Worm (Caenorhabditis elegans) whole organism, midembryonic: ENCODE data around the gene pqn-2.

Experiments
- T22C8.4 ChIP-seq: fragments of 200-800 bp; sonication (Bioruptor generic); IDR thresholded peaks from 2 replicates; pipeline ENCODE4 v1.3.6; 2022; ENCODE audit warnings: missing genetic modification characterization, missing compliant biosample characterization
- cog-1 ChIP-seq: sonication (generic microtip); optimal IDR thresholded peaks from 2 replicates; lab custom pipeline; 2016; ENCODE audit warnings: missing genetic modification characterization, missing compliant biosample characterization
- flt-1 ChIP-seq: fragments of 200-800 bp; sonication (Bioruptor generic); IDR thresholded peaks from 2 replicates; pipeline ENCODE4 v1.3.6; 2022; ENCODE audit warnings: missing genetic modification characterization, missing compliant biosample characterization
- klf-2 ChIP-seq: fragments of 200-800 bp; sonication (Bioruptor generic); conservative IDR thresholded peaks from 2 replicates; pipeline ENCODE4 v1.3.6; 2022; ENCODE audit warnings: missing genetic modification reagents, missing genetic modification characterization, missing compliant biosample characterization
- med-1 ChIP-seq: sonication (generic microtip); optimal IDR thresholded peaks from 2 replicates; lab custom pipeline; 2017; ENCODE audit warnings: missing genetic modification characterization, mild to moderate bottlenecking, missing compliant biosample characterization, antibody characterized with exemption, missing genetic modification reagents; ENCODE audit not compliant: insufficient read depth
- ref-1 ChIP-seq: fragments of 200-800 bp; sonication (Bioruptor generic); conservative IDR thresholded peaks from 2 replicates; pipeline ENCODE4 v1.3.6; 2022; ENCODE audit warnings: missing genetic modification reagents, missing genetic modification characterization, missing compliant biosample characterization
- tab-1 ChIP-seq: fragments of 200-800 bp; sonication (Bioruptor generic); IDR thresholded peaks from 2 replicates; pipeline ENCODE4 v1.3.6; 2022; ENCODE audit warnings: missing genetic modification characterization, missing compliant biosample characterization
- ztf-23 ChIP-seq: fragments of 200-800 bp; sonication (Bioruptor generic); IDR thresholded peaks from 2 replicates; pipeline ENCODE4 v1.3.6; 2022; ENCODE audit warnings: missing genetic modification reagents, missing genetic modification characterization, missing compliant biosample characterization
- ztf-29 ChIP-seq: fragments of 200-800 bp; sonication (Bioruptor generic); IDR thresholded peaks from 2 replicates; pipeline ENCODE4 v1.3.6; 2022; ENCODE audit warnings: missing genetic modification reagents, missing genetic modification characterization, missing compliant biosample characterization

ce11 chrV:10393708-10394107, 11.5 kb downstream of the pqn-2 start:
- TF ChIP-seq klf-2 (no peak), ztf-23 (GFP tag; lab: Robert Waterston, UW) (no peak), cog-1 (tag; lab: Kevin White, UChicago) (no peak), ref-1 (GFP tag; lab: Robert Waterston, UW) (no peak), ztf-29 (GFP tag; lab: Robert Waterston, UW) (no peak), tab-1 (GFP tag; lab: Robert Waterston, UW) (no peak), flt-1 (GFP tag; lab: Robert Waterston, UW) (no peak), med-1 (no peak), T22C8.4 (GFP tag; lab: Robert Waterston, UW) (no peak)
